Worm (Caenorhabditis elegans) whole organism, L1 larva: Measurements from ENCODE around the gene gst-31.

Experiments
- aly-2 ChIP-seq: fragments of 150-350 bp; optimal IDR thresholded peaks from 2 replicates; lab custom pipeline; 2014; ENCODE audit warnings: missing biosample characterization, missing genetic modification characterization
- lin-13 ChIP-seq: fragments of 150-350 bp; optimal IDR thresholded peaks from 2 replicates; lab custom pipeline; 2014; ENCODE audit warnings: missing biosample characterization, missing genetic modification reagents, missing genetic modification characterization
- nhr-90 ChIP-seq: sonication (generic microtip); optimal IDR thresholded peaks from 2 replicates; lab custom pipeline; 2016; ENCODE audit warnings: mild to moderate bottlenecking, missing genetic modification characterization, missing compliant biosample characterization; ENCODE audit not compliant: poor library complexity
- tbx-2 ChIP-seq: sonication (generic microtip); optimal IDR thresholded peaks from 2 replicates; lab custom pipeline; 2016; ENCODE audit warnings: missing genetic modification characterization, missing compliant biosample characterization
- unc-130 ChIP-seq: fragments of 150-350 bp; optimal IDR thresholded peaks from 2 replicates; lab custom pipeline; 2017; ENCODE audit warnings: missing biosample characterization, missing genetic modification characterization, inconsistent platforms
- ztf-11 ChIP-seq, 2 experiments: sonication (generic microtip); optimal IDR thresholded peaks; 2 replicates each; lab custom pipeline; 2016 to 2017; ENCODE audit warnings: missing genetic modification characterization in 2 of 2, missing biosample characterization in 1 of 2, missing compliant biosample characterization in 1 of 2

- TF ChIP-seq ztf-11 (tag; optimal IDR thresholded peaks at IDR 0.05; lab: Kevin White, UChicago) (no peak), nhr-90 (tag; lab: Kevin White, UChicago) (no peak), tbx-2 (no peak), aly-2 (tag; lab: Kevin White, UChicago) (no peak), lin-13 (GFP tag; lab: Kevin White, UChicago) (no peak), unc-130 (no peak)
These were observed 10.5 kb upstream of the gst-31 start, which contains the start of gene gst-35 for ce11 chrII:15185289-15185688.
